Fruit fly (Drosophila melanogaster) whole organism, embryonic: Measurements from ENCODE around the gene Sec63.
A peak's percentile ranks its signal among the peaks of the same experiment; 100 is the strongest.

Experiments used
- Ada2b ChIP-seq: fragments of 200-800 bp; sonication (Bioruptor generic); IDR thresholded peaks from 2 replicates; pipeline ENCODE4 v1.3.6; 2022; ENCODE audit warnings: missing biosample characterization, missing genetic modification characterization
- Adf1 ChIP-seq: fragments of 200-800 bp; sonication (Bioruptor generic); IDR thresholded peaks from 2 replicates; pipeline ENCODE4 v1.3.6; 2022; ENCODE audit warnings: missing biosample characterization, missing genetic modification characterization
- Awh ChIP-seq: fragments of 200-800 bp; sonication (Bioruptor generic); IDR thresholded peaks from 2 replicates; pipeline ENCODE4, ENCODE4 v1.3.6; 2022; ENCODE audit warnings: missing biosample characterization, missing genetic modification characterization
- CG10209 ChIP-seq: fragments of 200-800 bp; sonication (Bioruptor generic); optimal IDR thresholded peaks from 3 replicates; lab custom pipeline; 2017; ENCODE audit warnings: missing biosample characterization, mild to moderate bottlenecking, missing genetic modification characterization, missing genetic modification reagents
- CG1024 ChIP-seq: fragments of 200-800 bp; sonication (Bioruptor generic); IDR thresholded peaks from 2 replicates; pipeline ENCODE4 v1.3.6; 2022; ENCODE audit warnings: missing biosample characterization, missing genetic modification characterization
- CG10959 ChIP-seq: fragments of 200-800 bp; sonication (Bioruptor generic); IDR thresholded peaks from 2 replicates; pipeline ENCODE4 v1.3.6; 2022; ENCODE audit warnings: missing biosample characterization, missing genetic modification characterization
- CG13424 ChIP-seq: fragments of 200-800 bp; sonication (Bioruptor generic); optimal IDR thresholded peaks from 2 replicates; lab custom pipeline; 2019; ENCODE audit warnings: missing biosample characterization, mild to moderate bottlenecking, missing genetic modification characterization, moderate library complexity
- CG14965 ChIP-seq: fragments of 200-800 bp; sonication (Bioruptor generic); optimal IDR thresholded peaks from 2 replicates; lab custom pipeline; 2016; ENCODE audit warnings: missing biosample characterization, missing genetic modification characterization, borderline replicate concordance
- CG16813 ChIP-seq: fragments of 200-800 bp; sonication (Bioruptor generic); IDR thresholded peaks from 3 replicates; pipeline ENCODE4 v1.3.6; 2022; ENCODE audit warnings: missing biosample characterization, missing genetic modification characterization; ENCODE audit not compliant: partially characterized antibody
- CG1832 ChIP-seq: fragments of 200-800 bp; sonication (Bioruptor generic); optimal IDR thresholded peaks from 2 replicates; lab custom pipeline; 2017; ENCODE audit warnings: missing biosample characterization, mild to moderate bottlenecking, missing genetic modification characterization, inconsistent platforms
- CG31224 ChIP-seq: fragments of 200-800 bp; sonication (Bioruptor generic); IDR thresholded peaks from 2 replicates; pipeline ENCODE4 v1.3.6; 2022; ENCODE audit warnings: missing biosample characterization, missing genetic modification characterization
- CG31388 ChIP-seq: fragments of 200-800 bp; sonication (Bioruptor generic); optimal IDR thresholded peaks from 2 replicates; lab custom pipeline; 2016; ENCODE audit warnings: missing biosample characterization, missing genetic modification characterization
- CG34422 ChIP-seq: fragments of 200-800 bp; sonication (Bioruptor generic); IDR thresholded peaks from 3 replicates; pipeline ENCODE4 v1.3.6; 2022; ENCODE audit warnings: missing biosample characterization, missing genetic modification characterization
- CG3726 ChIP-seq: fragments of 200-800 bp; sonication (Bioruptor generic); IDR thresholded peaks from 3 replicates; pipeline ENCODE4, ENCODE4 v1.3.6; 2022; ENCODE audit warnings: missing biosample characterization, missing genetic modification characterization
- CG42726 ChIP-seq: fragments of 200-800 bp; sonication (Bioruptor generic); IDR thresholded peaks from 2 replicates; pipeline ENCODE4 v1.3.6; 2022; ENCODE audit warnings: missing biosample characterization, missing genetic modification characterization; ENCODE audit not compliant: partially characterized antibody
- CG4730 ChIP-seq: fragments of 200-800 bp; sonication (Bioruptor generic); IDR thresholded peaks from 2 replicates; pipeline ENCODE4 v1.3.6; 2022; ENCODE audit warnings: missing biosample characterization, missing genetic modification characterization
- CG6272 ChIP-seq: fragments of 200-800 bp; sonication (Bioruptor generic); IDR thresholded peaks from 2 replicates; pipeline ENCODE4 v1.3.6; 2022; ENCODE audit warnings: missing biosample characterization, missing genetic modification characterization
- CG9215 ChIP-seq: fragments of 200-800 bp; sonication (Bioruptor generic); IDR thresholded peaks from 2 replicates; pipeline ENCODE4 v1.3.6; 2022; ENCODE audit warnings: missing biosample characterization, missing genetic modification characterization
- CTCF ChIP-seq: fragments of 200-800 bp; sonication (Bioruptor generic); optimal IDR thresholded peaks from 2 replicates; lab custom pipeline; 2017; ENCODE audit warnings: missing biosample characterization, mild to moderate bottlenecking, missing genetic modification characterization, moderate library complexity
- Camta ChIP-seq: fragments of 200-800 bp; sonication (Bioruptor generic); optimal IDR thresholded peaks from 2 replicates; lab custom pipeline; 2016; ENCODE audit warnings: missing biosample characterization, missing genetic modification characterization
- Drgx ChIP-seq: fragments of 200-800 bp; sonication (Bioruptor generic); IDR thresholded peaks from 2 replicates; pipeline ENCODE4 v1.3.6; 2022; ENCODE audit warnings: missing biosample characterization, missing genetic modification characterization
- E2f2 ChIP-seq: fragments of 200-800 bp; sonication (Bioruptor generic); IDR thresholded peaks from 2 replicates; pipeline ENCODE4 v1.3.6; 2022; ENCODE audit warnings: missing biosample characterization, missing genetic modification characterization
- HHEX ChIP-seq: fragments of 200-800 bp; sonication (Bioruptor generic); optimal IDR thresholded peaks from 3 replicates; lab custom pipeline; 2017; ENCODE audit warnings: missing biosample characterization, mild to moderate bottlenecking, missing genetic modification characterization, missing genetic modification reagents
- Hr78 ChIP-seq, 2 experiments: fragments of 200-800 bp in 1 of 2; fragments of >200 bp in 1 of 2; sonication (Bioruptor generic) in 1 of 2; optimal IDR thresholded peaks; 2 replicates each; lab custom pipeline; 2017 to 2019; ENCODE audit warnings: missing biosample characterization in 2 of 2, missing genetic modification characterization in 2 of 2, mild to moderate bottlenecking in 1 of 2, moderate library complexity in 1 of 2
- Jarid2 ChIP-seq: fragments of 200-800 bp; sonication (Bioruptor generic); optimal IDR thresholded peaks from 3 replicates; lab custom pipeline; 2017; ENCODE audit warnings: mild to moderate bottlenecking, missing biosample characterization, missing genetic modification reagents, missing genetic modification characterization
- Lim3 ChIP-seq: fragments of 200-800 bp; sonication (Bioruptor generic); IDR thresholded peaks from 2 replicates; pipeline ENCODE4 v1.3.6; 2022; ENCODE audit warnings: missing biosample characterization, missing genetic modification characterization
- Oaz ChIP-seq: fragments of 200-800 bp; sonication (Bioruptor generic); IDR thresholded peaks from 2 replicates; pipeline ENCODE4 v1.3.6; 2022; ENCODE audit warnings: missing biosample characterization, missing genetic modification characterization
- bab2 ChIP-seq: fragments of 200-800 bp; sonication (Bioruptor generic); optimal IDR thresholded peaks from 2 replicates; lab custom pipeline; 2016; ENCODE audit warnings: missing biosample characterization, missing genetic modification characterization
- cad ChIP-seq: fragments of >200 bp; optimal IDR thresholded peaks from 2 replicates; lab custom pipeline; 2017; ENCODE audit warnings: missing biosample characterization, missing genetic modification characterization
- ems ChIP-seq: fragments of 200-800 bp; sonication (Bioruptor generic); optimal IDR thresholded peaks from 3 replicates; lab custom pipeline; 2016; ENCODE audit warnings: missing biosample characterization, missing genetic modification characterization
- exex ChIP-seq: fragments of 200-800 bp; sonication (Bioruptor generic); optimal IDR thresholded peaks from 4 replicates; lab custom pipeline; 2018; ENCODE audit warnings: missing biosample characterization, mild to moderate bottlenecking, missing genetic modification characterization, moderate library complexity
- eyg ChIP-seq: fragments of 200-800 bp; sonication (Bioruptor generic); optimal IDR thresholded peaks from 3 replicates; lab custom pipeline; 2016; ENCODE audit warnings: missing biosample characterization, missing genetic modification characterization
- ftz-f1 ChIP-seq: fragments of 200-800 bp; sonication (Bioruptor generic); optimal IDR thresholded peaks from 2 replicates; lab custom pipeline; 2016; ENCODE audit warnings: missing biosample characterization, missing genetic modification characterization
- hb ChIP-seq: fragments of 200-800 bp; sonication (Bioruptor generic); IDR thresholded peaks from 3 replicates; pipeline ENCODE4 v1.3.6; 2022; ENCODE audit warnings: missing biosample characterization, missing genetic modification characterization; ENCODE audit not compliant: partially characterized antibody
- hbn ChIP-seq: fragments of 200-800 bp; sonication (Bioruptor generic); IDR thresholded peaks from 2 replicates; pipeline ENCODE4 v1.3.6; 2022; ENCODE audit warnings: missing biosample characterization, missing genetic modification characterization; ENCODE audit not compliant: partially characterized antibody
- hkb ChIP-seq, 2 experiments: fragments of 200-800 bp in 1 of 2; fragments of >200 bp in 1 of 2; sonication (Bioruptor generic) in 1 of 2; IDR thresholded peaks in 1 of 2; optimal IDR thresholded peaks in 1 of 2; 2 replicates each; pipeline versions ENCODE4 v1.3.6 to Lab custom; 2017 to 2022; ENCODE audit warnings: missing biosample characterization in 1 of 2, missing genetic modification characterization in 1 of 2
- insv ChIP-seq, 2 experiments: fragments of 200-800 bp; sonication (Bioruptor generic); optimal IDR thresholded peaks; 3 replicates each; lab custom pipeline; 2016 to 2018; ENCODE audit warnings: missing biosample characterization in 2 of 2, missing genetic modification characterization in 2 of 2
- inv ChIP-seq: fragments of 200-800 bp; sonication (Bioruptor generic); IDR thresholded peaks from 2 replicates; pipeline ENCODE4 v1.3.6; 2022; ENCODE audit warnings: missing biosample characterization, missing genetic modification characterization; ENCODE audit not compliant: partially characterized antibody
- lilli ChIP-seq: fragments of 200-800 bp; sonication (Bioruptor generic); optimal IDR thresholded peaks from 3 replicates; lab custom pipeline; 2016; ENCODE audit warnings: missing biosample characterization, missing genetic modification characterization
- org-1 ChIP-seq: fragments of 200-800 bp; sonication (Bioruptor generic); optimal IDR thresholded peaks from 2 replicates; lab custom pipeline; 2017; ENCODE audit warnings: missing biosample characterization, missing genetic modification characterization
- prd ChIP-seq, 3 experiments: fragments of >200 bp in 2 of 3; fragments of 200-800 bp in 1 of 3; sonication (Bioruptor generic) in 1 of 3; optimal IDR thresholded peaks in 2 of 3; IDR thresholded peaks in 1 of 3; 2 replicates in 2 of 3; 3 replicates in 1 of 3; pipeline versions ENCODE4 v1.3.6 to Lab custom; 2017 to 2022; ENCODE audit warnings: missing biosample characterization in 1 of 3, missing genetic modification characterization in 1 of 3
- pzg ChIP-seq: fragments of 200-800 bp; sonication (Bioruptor generic); optimal IDR thresholded peaks from 3 replicates; lab custom pipeline; 2018; ENCODE audit warnings: missing biosample characterization, mild to moderate bottlenecking, missing genetic modification characterization, moderate library complexity
- sc ChIP-seq, 3 experiments: fragments of >200 bp in 2 of 3; fragments of 200-800 bp in 1 of 3; sonication (Bioruptor generic) in 1 of 3; optimal IDR thresholded peaks; 2 replicates in 2 of 3; 3 replicates in 1 of 3; lab custom pipeline; 2017; ENCODE audit warnings: mild to moderate bottlenecking in 1 of 3, missing biosample characterization in 1 of 3, missing genetic modification characterization in 1 of 3, missing genetic modification reagents in 1 of 3
- tgo ChIP-seq: fragments of 200-800 bp; sonication (Bioruptor generic); IDR thresholded peaks from 3 replicates; pipeline ENCODE4 v1.3.6; 2022; ENCODE audit warnings: missing biosample characterization, missing genetic modification characterization
- z ChIP-seq: fragments of 200-800 bp; sonication (Bioruptor generic); IDR thresholded peaks from 3 replicates; pipeline ENCODE4 v1.3.6; 2022; ENCODE audit warnings: missing biosample characterization, missing genetic modification characterization
- zen ChIP-seq: fragments of 200-800 bp; sonication (Bioruptor generic); optimal IDR thresholded peaks from 3 replicates; lab custom pipeline; 2018; ENCODE audit warnings: missing biosample characterization, mild to moderate bottlenecking, missing genetic modification characterization, moderate library complexity
- zen2 ChIP-seq: fragments of 200-800 bp; sonication (Bioruptor generic); IDR thresholded peaks from 3 replicates; pipeline ENCODE4 v1.3.6; 2022; ENCODE audit warnings: missing biosample characterization, missing genetic modification characterization; ENCODE audit not compliant: partially characterized antibody

Sec63 gene

dm6 chr3L:7356386-7357117 lies 3.8 kb upstream of the Sec63 start, which contains the start of gene CTCF (continued):
- TF ChIP-seq tgo (GFP tag; lab: Robert Waterston, UW): peak; percentile 51
- TF ChIP-seq ems (GFP tag; lab: Kevin White, UChicago): no peak
- peak; percentile 63 for TF ChIP-seq CG34422 (GFP tag; lab: Robert Waterston, UW)
- TF ChIP-seq Oaz (GFP tag; lab: Robert Waterston, UW): no peak
- TF ChIP-seq hb (GFP tag; lab: Robert Waterston, UW): peak; percentile 65; the same call in 2 of the 3 replicates
- TF ChIP-seq ftz-f1 (GFP tag; lab: Kevin White, UChicago): peak; percentile 29
- peak; percentile 62; the same call in 1 of the 2 replicates for TF ChIP-seq Awh (GFP tag; lab: Robert Waterston, UW)
- TF ChIP-seq zen2 (GFP tag; lab: Robert Waterston, UW): peak; percentile 37; the same call in 1 of the 3 replicates
- TF ChIP-seq E2f2: no peak; the same call in none of the 2 replicates
- TF ChIP-seq z (GFP tag; lab: Robert Waterston, UW): no peak
- TF ChIP-seq Hr78 (GFP tag; optimal IDR thresholded peaks at IDR 0.05; lab: Kevin White, UChicago): no peak
- TF ChIP-seq CG13424: peak; percentile 18
- no peak for TF ChIP-seq Adf1
- TF ChIP-seq insv (GFP tag; optimal IDR thresholded peaks at IDR 0.05; lab: Kevin White, UChicago): peak in 1 of 2 experiments; percentile 50
- no peak for TF ChIP-seq org-1 (GFP tag; lab: Kevin White, UChicago)
- TF ChIP-seq pzg (GFP tag; lab: Kevin White, UChicago): peak; percentile 62
- TF ChIP-seq hbn (GFP tag; lab: Robert Waterston, UW): peak; percentile 61
- peak; percentile 18 for TF ChIP-seq zen
- TF ChIP-seq CG31388 (GFP tag; lab: Kevin White, UChicago): no peak
- TF ChIP-seq Camta (GFP tag; lab: Kevin White, UChicago): peak; percentile 19
- TF ChIP-seq CG16813 (GFP tag; lab: Robert Waterston, UW): peak; percentile 77
- TF ChIP-seq CG6272 (GFP tag; lab: Robert Waterston, UW): no peak
- peak; percentile 68; the same call in 1 of the 2 replicates for TF ChIP-seq CG42726
- TF ChIP-seq hkb (optimal IDR thresholded peaks at IDR 0.05; lab: Kevin White, UChicago): no peak
- 0 out of 2 replicates have a peak, but pooled peaks have one; percentile 31 for TF ChIP-seq hkb (GFP tag; IDR thresholded peaks at IDR 0.05; lab: Robert Waterston, UW)
- TF ChIP-seq CG1832 (GFP tag; lab: Kevin White, UChicago): no peak
- no peak; the same call in 1 of the 2 replicates for TF ChIP-seq CG4730 (GFP tag; lab: Robert Waterston, UW)
- TF ChIP-seq CG9215: no peak
- peak; percentile 55; the same call in 1 of the 2 replicates for TF ChIP-seq inv
- no peak for TF ChIP-seq prd (optimal IDR thresholded peaks at IDR 0.05; lab: Kevin White, UChicago)
- peak; percentile 80 for TF ChIP-seq prd (GFP tag; IDR thresholded peaks at IDR 0.05; lab: Robert Waterston, UW)
- peak; percentile 13; the same call in 1 of the 2 replicates for TF ChIP-seq CG1024 (GFP tag; lab: Robert Waterston, UW)
- TF ChIP-seq CTCF: peak; percentile 100
- TF ChIP-seq exex (tag; lab: Kevin White, UChicago): peak; percentile 74
- TF ChIP-seq Ada2b (GFP tag; lab: Robert Waterston, UW): no peak
- no peak for TF ChIP-seq Jarid2 (GFP tag; lab: Kevin White, UChicago)
- peak; percentile 26; the same call in 1 of the 2 replicates for TF ChIP-seq Drgx (GFP tag; lab: Robert Waterston, UW)
- TF ChIP-seq CG31224 (GFP tag; lab: Robert Waterston, UW): no peak
- peak; percentile 33 for TF ChIP-seq CG10209
- TF ChIP-seq CG10959 (GFP tag; lab: Robert Waterston, UW): no peak
- TF ChIP-seq sc (optimal IDR thresholded peaks at IDR 0.05; lab: Kevin White, UChicago): no peak
- no peak for TF ChIP-seq sc (GFP tag; optimal IDR thresholded peaks at IDR 0.05; lab: Kevin White, UChicago)
- peak; percentile 13 for TF ChIP-seq bab2 (GFP tag; lab: Kevin White, UChicago)
- no peak for TF ChIP-seq cad (GFP tag; lab: Kevin White, UChicago)
- no peak for TF ChIP-seq Lim3 (GFP tag; lab: Robert Waterston, UW)
- peak; percentile 46 for TF ChIP-seq lilli (GFP tag; lab: Kevin White, UChicago)
- no peak for TF ChIP-seq eyg (GFP tag; lab: Kevin White, UChicago)
- TF ChIP-seq HHEX (GFP tag; lab: Kevin White, UChicago): no peak
- no peak for TF ChIP-seq CG14965 (GFP tag; lab: Kevin White, UChicago)
- no peak for TF ChIP-seq CG3726 (GFP tag; lab: Robert Waterston, UW)
